Worm (Caenorhabditis elegans) whole organism, mixed stage, embryonic: ENCODE results near the gene D1014.5.

Source experiments
- M03D4.4 ChIP-seq: sonication (generic microtip); optimal IDR thresholded peaks from 2 replicates; lab custom pipeline; 2017; ENCODE audit warnings: mild to moderate bottlenecking, missing genetic modification characterization, missing compliant biosample characterization
- bed-3 ChIP-seq: fragments of 200-800 bp; sonication (Bioruptor generic); optimal IDR thresholded peaks from 3 replicates; lab custom pipeline; 2018; ENCODE audit warnings: mild to moderate bottlenecking, missing genetic modification characterization, moderate library complexity, missing compliant biosample characterization
- ceh-39 ChIP-seq: fragments of 150-350 bp; optimal IDR thresholded peaks from 2 replicates; lab custom pipeline; 2014; ENCODE audit warnings: missing biosample characterization, missing genetic modification characterization
- ceh-83 ChIP-seq: fragments of 200-800 bp; sonication (Bioruptor generic); optimal IDR thresholded peaks from 2 replicates; lab custom pipeline; 2018; ENCODE audit warnings: mild to moderate bottlenecking, missing genetic modification characterization, missing compliant biosample characterization
- ces-1 ChIP-seq: fragments of 150-350 bp; optimal IDR thresholded peaks from 2 replicates; lab custom pipeline; 2014; ENCODE audit warnings: missing biosample characterization, missing genetic modification reagents, missing genetic modification characterization
- drap-1 ChIP-seq: fragments of 200-800 bp; sonication (Bioruptor generic); optimal IDR thresholded peaks from 3 replicates; lab custom pipeline; 2018; ENCODE audit warnings: mild to moderate bottlenecking, missing genetic modification characterization, missing compliant biosample characterization
- elt-1 ChIP-seq: sonication (generic microtip); optimal IDR thresholded peaks from 2 replicates; lab custom pipeline; 2017; ENCODE audit warnings: missing genetic modification characterization, mild to moderate bottlenecking, missing compliant biosample characterization, antibody characterized with exemption, moderate library complexity, borderline replicate concordance; ENCODE audit not compliant: insufficient read depth
- elt-3 ChIP-seq: fragments of 150-350 bp; optimal IDR thresholded peaks from 2 replicates; lab custom pipeline; 2014; ENCODE audit warnings: missing biosample characterization, missing genetic modification characterization
- flh-1 ChIP-seq: fragments of 200-800 bp; sonication (Bioruptor generic); optimal IDR thresholded peaks from 2 replicates; lab custom pipeline; 2018; ENCODE audit warnings: mild to moderate bottlenecking, missing genetic modification characterization, moderate library complexity, missing compliant biosample characterization
- ham-2 ChIP-seq: fragments of 200-800 bp; sonication (Bioruptor generic); optimal IDR thresholded peaks from 2 replicates; lab custom pipeline; 2018; ENCODE audit warnings: mild to moderate bottlenecking, missing genetic modification characterization, missing compliant biosample characterization
- hlh-1 ChIP-seq: fragments of 150-350 bp; optimal IDR thresholded peaks from 2 replicates; lab custom pipeline; 2014; ENCODE audit warnings: missing biosample characterization, missing genetic modification reagents, missing genetic modification characterization
- lin-13 ChIP-seq: fragments of 150-350 bp; optimal IDR thresholded peaks from 2 replicates; lab custom pipeline; 2014; ENCODE audit warnings: missing biosample characterization, missing genetic modification characterization
- lin-32 ChIP-seq: fragments of 200-800 bp; sonication (Bioruptor generic); optimal IDR thresholded peaks from 2 replicates; lab custom pipeline; 2018; ENCODE audit warnings: mild to moderate bottlenecking, missing genetic modification characterization, missing compliant biosample characterization
- mep-1 ChIP-seq: fragments of 150-350 bp; optimal IDR thresholded peaks from 2 replicates; lab custom pipeline; 2017; ENCODE audit warnings: missing biosample characterization, missing genetic modification reagents, missing genetic modification characterization, inconsistent platforms
- nhr-12 ChIP-seq: fragments of 150-350 bp; optimal IDR thresholded peaks from 2 replicates; lab custom pipeline; 2014; ENCODE audit warnings: missing biosample characterization, missing genetic modification characterization
- nhr-2 ChIP-seq: fragments of 150-350 bp; optimal IDR thresholded peaks from 2 replicates; lab custom pipeline; 2014; ENCODE audit warnings: missing biosample characterization, missing genetic modification characterization
- nhr-237 ChIP-seq: fragments of 150-350 bp; optimal IDR thresholded peaks from 2 replicates; lab custom pipeline; 2014; ENCODE audit warnings: missing biosample characterization, missing genetic modification characterization
- nhr-28 ChIP-seq: fragments of 150-350 bp; optimal IDR thresholded peaks from 2 replicates; lab custom pipeline; 2014; ENCODE audit warnings: missing biosample characterization, missing genetic modification characterization
- pha-4 ChIP-seq: fragments of 150-350 bp; optimal IDR thresholded peaks from 2 replicates; lab custom pipeline; 2018; ENCODE audit warnings: missing biosample characterization, missing genetic modification reagents, missing genetic modification characterization
- sem-2 ChIP-seq: fragments of 200-800 bp; sonication (Bioruptor generic); optimal IDR thresholded peaks from 2 replicates; lab custom pipeline; 2018; ENCODE audit warnings: mild to moderate bottlenecking, missing genetic modification characterization, missing compliant biosample characterization
- snpc-4 ChIP-seq: fragments of 150-350 bp; optimal IDR thresholded peaks from 2 replicates; lab custom pipeline; 2014; ENCODE audit warnings: missing biosample characterization, missing genetic modification characterization
- sptf-1 ChIP-seq: sonication (generic microtip); optimal IDR thresholded peaks from 2 replicates; lab custom pipeline; 2017; ENCODE audit warnings: mild to moderate bottlenecking, missing genetic modification characterization, moderate library complexity, missing compliant biosample characterization
- tbx-8 ChIP-seq: fragments of 200-800 bp; sonication (Bioruptor generic); optimal IDR thresholded peaks from 2 replicates; lab custom pipeline; 2018; ENCODE audit warnings: mild to moderate bottlenecking, missing genetic modification characterization, moderate library complexity, missing compliant biosample characterization
- unc-120 ChIP-seq: sonication (generic microtip); optimal IDR thresholded peaks from 2 replicates; lab custom pipeline; 2017; ENCODE audit warnings: missing genetic modification characterization, missing compliant biosample characterization; ENCODE audit not compliant: poor library complexity, severe bottlenecking
- unc-62 ChIP-seq: fragments of 150-350 bp; optimal IDR thresholded peaks from 2 replicates; lab custom pipeline; 2014; ENCODE audit warnings: missing biosample characterization, missing genetic modification reagents, missing genetic modification characterization
- zip-8 ChIP-seq: fragments of 150-350 bp; optimal IDR thresholded peaks from 2 replicates; lab custom pipeline; 2014; ENCODE audit warnings: missing biosample characterization, missing genetic modification characterization
- ztf-11 ChIP-seq: fragments of 150-350 bp; optimal IDR thresholded peaks from 2 replicates; lab custom pipeline; 2014; ENCODE audit warnings: missing biosample characterization, missing genetic modification characterization

D1014.5 gene

DNA sequence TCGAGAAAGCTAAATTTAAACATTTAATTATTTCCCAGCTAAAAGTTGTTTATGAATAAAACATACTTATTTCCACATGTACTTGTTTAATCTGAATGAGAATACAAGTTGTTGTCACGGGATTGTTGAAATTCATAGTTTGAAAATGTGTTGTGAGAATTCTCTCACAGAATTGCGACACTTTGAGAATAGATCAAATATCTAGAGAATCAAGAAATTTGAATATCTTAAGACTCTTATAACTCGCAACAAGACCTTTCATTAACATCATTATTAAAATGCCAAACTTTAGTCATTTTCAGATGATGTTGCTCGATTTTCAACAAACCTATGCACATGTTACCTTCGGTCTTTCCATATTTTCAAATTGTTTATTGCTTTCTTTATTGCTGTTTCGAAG is 20.5 kb upstream of the D1014.5 start, which contains the start of gene str-90:
str-90 (plus strand) TSS at position 301 of the 400 bp plus-strand sequence.
- TF ChIP-seq elt-3 (tag; lab: Kevin White, UChicago) (no peak), zip-8 (tag; lab: Kevin White, UChicago) (no peak), snpc-4 (tag; lab: Kevin White, UChicago) (no peak), elt-1 (tag; lab: Kevin White, UChicago) (no peak), ceh-83 (GFP tag; lab: Kevin White, UChicago) (no peak), tbx-8 (GFP tag; lab: Kevin White, UChicago) (no peak), ztf-11 (no peak), ham-2 (GFP tag; lab: Kevin White, UChicago) (no peak), pha-4 (no peak), ces-1 (GFP tag; lab: Kevin White, UChicago) (no peak), drap-1 (GFP tag; lab: Kevin White, UChicago) (no peak), sptf-1 (tag; lab: Kevin White, UChicago) (no peak), bed-3 (GFP tag; lab: Kevin White, UChicago) (no peak), unc-120 (tag; lab: Kevin White, UChicago) (no peak), nhr-2 (no peak), M03D4.4 (tag; lab: Kevin White, UChicago) (no peak), nhr-28 (tag; lab: Kevin White, UChicago) (no peak), nhr-237 (tag; lab: Kevin White, UChicago) (no peak)

DNA sequence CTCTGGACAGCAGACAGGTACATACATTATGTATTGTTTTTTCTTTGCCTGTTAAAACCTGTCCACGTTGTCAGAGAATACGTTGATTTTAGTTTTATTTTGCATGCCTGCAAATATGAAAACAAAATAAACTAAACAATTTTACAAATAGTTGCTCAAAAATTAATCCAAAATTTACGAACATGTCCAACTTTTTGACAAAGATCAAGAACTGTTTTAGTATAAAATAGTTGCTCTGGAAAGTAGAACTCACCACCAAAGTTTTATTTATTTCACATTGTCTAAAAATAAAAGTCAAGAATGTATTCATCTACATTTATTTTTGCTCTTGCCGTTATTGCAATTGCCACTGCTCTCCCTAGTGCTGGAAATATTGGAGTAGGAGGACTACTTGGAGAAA is 19.0 kb upstream of the D1014.5 start, which contains the start of gene srlf-16:
srlf-16 (plus strand) TSS at position 301 of the 400 bp plus-strand sequence.
- TF ChIP-seq ceh-83 (GFP tag; lab: Kevin White, UChicago): no peak
- TF ChIP-seq M03D4.4 (tag; lab: Kevin White, UChicago): no peak
- no peak for TF ChIP-seq hlh-1 (tag; lab: Kevin White, UChicago)
- no peak for TF ChIP-seq pha-4
- no peak for TF ChIP-seq nhr-237 (tag; lab: Kevin White, UChicago)
- no peak for TF ChIP-seq mep-1 (tag; lab: Kevin White, UChicago)
- no peak for TF ChIP-seq snpc-4 (tag; lab: Kevin White, UChicago)
- TF ChIP-seq unc-62 (GFP tag; lab: Kevin White, UChicago): no peak
- no peak for TF ChIP-seq ces-1 (GFP tag; lab: Kevin White, UChicago)
- TF ChIP-seq, all 35 proteins: peak for 0

DNA sequence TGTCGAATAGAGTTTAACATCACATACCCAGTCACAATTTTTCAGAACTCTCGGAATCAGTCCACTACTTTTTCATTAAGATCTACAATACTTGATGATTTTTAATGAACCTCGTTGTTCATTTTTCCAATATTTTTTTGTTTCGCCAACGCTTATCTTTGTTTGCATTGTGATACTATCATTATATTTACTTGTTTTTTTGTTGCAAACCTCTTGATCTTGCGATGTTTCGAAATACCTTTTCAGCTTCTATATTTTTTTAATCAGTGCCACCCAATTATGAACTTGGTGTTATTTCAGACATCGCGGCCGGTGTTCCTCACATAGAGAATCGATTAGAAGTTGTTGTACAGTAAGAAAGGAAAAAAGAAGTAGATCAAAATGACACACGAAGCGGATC is 14.8 kb upstream of the D1014.5 start, which contains the start of gene myo-5:
myo-5 (plus strand) TSS at position 301 of the 400 bp plus-strand sequence.
- no peak for TF ChIP-seq mep-1 (tag; lab: Kevin White, UChicago)

DNA sequence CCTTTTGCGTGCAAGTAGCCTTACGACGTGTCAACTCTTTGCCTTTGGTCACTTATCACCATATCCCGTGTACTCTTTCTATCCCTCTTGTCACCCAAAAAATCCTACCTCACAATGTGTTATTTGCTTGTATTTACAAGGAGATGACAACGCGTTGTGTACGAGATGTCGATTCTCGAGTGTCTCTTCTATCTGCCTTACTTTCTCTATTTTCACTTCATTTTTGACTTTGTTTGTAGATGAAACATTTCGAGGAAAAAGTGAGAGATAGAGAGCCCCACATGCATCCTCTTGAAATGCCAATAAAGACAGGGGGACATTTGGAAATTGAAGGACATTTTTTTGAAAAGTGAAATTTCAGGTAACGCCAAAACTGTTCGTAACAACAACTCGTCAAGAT is 12.7 kb upstream of the D1014.5 start:
- TF ChIP-seq nhr-237 (tag; lab: Kevin White, UChicago) (peak; percentile 4), tbx-8 (GFP tag; lab: Kevin White, UChicago) (no peak), ceh-83 (GFP tag; lab: Kevin White, UChicago) (no peak), flh-1 (no peak), nhr-2 (no peak), nhr-28 (tag; lab: Kevin White, UChicago) (no peak), nhr-12 (tag; lab: Kevin White, UChicago) (no peak), sem-2 (GFP tag; lab: Kevin White, UChicago) (no peak)

DNA sequence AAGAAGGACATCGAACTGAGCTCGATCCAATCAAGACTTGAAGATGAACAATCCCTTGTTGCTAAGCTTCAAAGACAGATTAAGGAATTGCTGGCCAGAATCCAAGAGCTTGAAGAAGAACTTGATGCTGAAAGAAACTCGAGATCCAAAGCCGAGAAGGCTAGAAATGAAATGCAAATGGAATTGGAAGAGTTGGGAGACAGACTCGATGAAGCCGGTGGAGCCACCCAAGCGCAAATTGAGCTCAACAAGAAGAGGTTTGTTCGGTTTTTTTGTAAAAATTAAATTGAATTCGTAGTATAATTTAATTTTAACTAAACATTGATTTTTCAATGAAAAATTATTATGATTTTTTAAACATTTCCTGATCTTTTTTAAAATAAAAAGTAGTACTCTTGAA is 8.9 kb upstream of the D1014.5 start:
- no peak for TF ChIP-seq tbx-8 (GFP tag; lab: Kevin White, UChicago)
- no peak for TF ChIP-seq sem-2 (GFP tag; lab: Kevin White, UChicago)
- TF ChIP-seq lin-13: no peak

DNA sequence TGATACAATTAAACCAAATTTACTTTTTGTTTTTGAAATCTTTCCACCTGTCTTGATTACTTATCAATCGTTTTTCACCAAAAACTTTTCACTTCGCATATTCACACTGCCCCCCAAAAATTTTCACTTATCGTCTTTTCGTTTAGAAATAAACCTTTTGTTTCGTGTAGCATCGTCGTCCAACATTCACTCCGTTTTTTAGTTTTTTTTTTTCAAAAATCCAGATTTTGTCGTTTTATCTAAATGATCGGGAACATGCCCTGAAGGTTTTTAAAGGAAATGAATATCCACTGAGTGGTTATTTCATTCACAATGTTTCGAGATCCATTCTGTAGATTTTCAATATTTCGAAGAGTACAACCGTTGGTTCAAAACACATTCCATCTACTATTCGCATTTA is 5.5 kb upstream of the D1014.5 start, which contains the start of gene D1014.7:
D1014.7 (plus strand) TSS at position 301 of the 400 bp plus-strand sequence.
- no peak for TF ChIP-seq lin-32 (GFP tag; lab: Kevin White, UChicago)
- TF ChIP-seq ceh-39 (tag; lab: Kevin White, UChicago): no peak
- no peak for TF ChIP-seq ces-1 (GFP tag; lab: Kevin White, UChicago)
- TF ChIP-seq ceh-83 (GFP tag; lab: Kevin White, UChicago): no peak
- no peak for TF ChIP-seq elt-3 (tag; lab: Kevin White, UChicago)
